Fruit fly (Drosophila melanogaster) whole organism, pupa: ENCODE data around the gene Trxr1.

Experiments
- CG13204 ChIP-seq: fragments of 200-800 bp; sonication (Bioruptor generic); optimal IDR thresholded peaks from 2 replicates; lab custom pipeline; 2018; ENCODE audit warnings: missing biosample characterization, mild to moderate bottlenecking, missing genetic modification characterization, moderate library complexity
- CG32121 ChIP-seq: fragments of 200-800 bp; sonication (Bioruptor generic); IDR thresholded peaks from 2 replicates; pipeline ENCODE4 v1.3.6; 2022; ENCODE audit warnings: missing biosample characterization, missing genetic modification characterization
- CG34367 ChIP-seq: fragments of 200-800 bp; sonication (Bioruptor generic); optimal IDR thresholded peaks from 2 replicates; lab custom pipeline; 2018; ENCODE audit warnings: missing biosample characterization, mild to moderate bottlenecking, missing genetic modification characterization
- CG8301 ChIP-seq: fragments of 200-800 bp; sonication (Bioruptor generic); optimal IDR thresholded peaks from 2 replicates; lab custom pipeline; 2018; ENCODE audit warnings: missing biosample characterization, mild to moderate bottlenecking, missing genetic modification characterization
- D1 ChIP-seq: fragments of 200-800 bp; sonication (Bioruptor generic); optimal IDR thresholded peaks from 2 replicates; lab custom pipeline; 2018; ENCODE audit warnings: missing biosample characterization, mild to moderate bottlenecking, missing genetic modification characterization, moderate library complexity
- fd96Ca ChIP-seq: fragments of 200-800 bp; sonication (Bioruptor generic); IDR thresholded peaks from 3 replicates; pipeline ENCODE4 v1.3.6; 2022; ENCODE audit warnings: missing biosample characterization, missing genetic modification characterization
- gl ChIP-seq: fragments of 200-800 bp; sonication (Bioruptor generic); optimal IDR thresholded peaks from 2 replicates; lab custom pipeline; 2018; ENCODE audit warnings: missing biosample characterization, mild to moderate bottlenecking, missing genetic modification characterization

- no peak for TF ChIP-seq CG13204 (GFP tag; lab: Kevin White, UChicago)
- no peak for TF ChIP-seq gl (tag; lab: Kevin White, UChicago)
- no peak for TF ChIP-seq CG34367 (tag; lab: Kevin White, UChicago)
- peak; percentile 20 for TF ChIP-seq CG8301
- TF ChIP-seq fd96Ca (GFP tag; lab: Robert Waterston, UW) = no peak; the same call in 2 of the 3 replicates
- no peak for TF ChIP-seq D1 (tag; lab: Kevin White, UChicago)
- TF ChIP-seq CG32121 (GFP tag; lab: Robert Waterston, UW) = no peak
Measured at dm6 chrX:8202724-8203362, 39.5 kb upstream of the Trxr1 start.
